Worm (Caenorhabditis elegans): ENCODE results near the gene T07F10.3.

Gene T07F10.3

ce11 chrV:12869948-12870347, at the start of gene T07F10.3:
Gene T07F10.3 (minus strand): TSS chrV:12870045.
- TF ChIP-seq ref-1 (GFP tag; conservative IDR thresholded peaks at IDR 0.05) (no peak), ztf-23 (GFP tag; IDR thresholded peaks at IDR 0.05) (peak; percentile 87), tab-1 (GFP tag; IDR thresholded peaks at IDR 0.05) (no peak), cog-1 (tag; optimal IDR thresholded peaks at IDR 0.05) (peak; percentile 77), T22C8.4 (GFP tag; IDR thresholded peaks at IDR 0.05) (peak; percentile 23; the same call in 1 of the 2 replicates), ztf-29 (GFP tag; IDR thresholded peaks at IDR 0.05) (no peak), flt-1 (GFP tag; IDR thresholded peaks at IDR 0.05) (peak; percentile 85), klf-2 (GFP tag; conservative IDR thresholded peaks at IDR 0.05) (peak; percentile 67; the same call in 1 of the 2 replicates), med-1 (GFP tag; optimal IDR thresholded peaks at IDR 0.05; ENCODE audit: insufficient read depth) (no peak)

- no peak for TF ChIP-seq klf-2 (GFP tag; conservative IDR thresholded peaks at IDR 0.05)
- TF ChIP-seq ref-1 (GFP tag; conservative IDR thresholded peaks at IDR 0.05), result no peak
- TF ChIP-seq ztf-23 (GFP tag; IDR thresholded peaks at IDR 0.05), result no peak
- no peak for TF ChIP-seq cog-1 (tag; optimal IDR thresholded peaks at IDR 0.05)
- no peak for TF ChIP-seq tab-1 (GFP tag; IDR thresholded peaks at IDR 0.05)
- no peak for TF ChIP-seq flt-1 (GFP tag; IDR thresholded peaks at IDR 0.05)
- TF ChIP-seq ztf-29 (GFP tag; IDR thresholded peaks at IDR 0.05), result no peak
These were observed 39.8 kb upstream of the T07F10.3 start, which contains the start of gene nid-1 for ce11 chrV:12909544-12910157. Gene nid-1 (plus strand): TSS chrV:12910107.

ce11 chrV:12908614-12909013, 38.8 kb upstream of the T07F10.3 start:
- TF ChIP-seq cog-1 (tag; optimal IDR thresholded peaks at IDR 0.05) (no peak), flt-1 (GFP tag; IDR thresholded peaks at IDR 0.05) (no peak), ref-1 (GFP tag; conservative IDR thresholded peaks at IDR 0.05) (no peak), klf-2 (GFP tag; conservative IDR thresholded peaks at IDR 0.05) (no peak), ztf-29 (GFP tag; IDR thresholded peaks at IDR 0.05) (no peak), tab-1 (GFP tag; IDR thresholded peaks at IDR 0.05) (no peak), T22C8.4 (GFP tag; IDR thresholded peaks at IDR 0.05) (no peak), med-1 (GFP tag; optimal IDR thresholded peaks at IDR 0.05; ENCODE audit: insufficient read depth) (no peak), ztf-23 (GFP tag; IDR thresholded peaks at IDR 0.05) (no peak)

- no peak for TF ChIP-seq ztf-29 (GFP tag; IDR thresholded peaks at IDR 0.05)
These were observed 37.6 kb upstream of the T07F10.3 start for ce11 chrV:12907436-12907835.

- TF ChIP-seq T22C8.4 (GFP tag; IDR thresholded peaks at IDR 0.05) (no peak), tab-1 (GFP tag; IDR thresholded peaks at IDR 0.05) (no peak), ztf-23 (GFP tag; IDR thresholded peaks at IDR 0.05) (no peak), cog-1 (tag; optimal IDR thresholded peaks at IDR 0.05) (no peak), flt-1 (GFP tag; IDR thresholded peaks at IDR 0.05) (no peak), ref-1 (GFP tag; conservative IDR thresholded peaks at IDR 0.05) (no peak), med-1 (GFP tag; optimal IDR thresholded peaks at IDR 0.05; ENCODE audit: insufficient read depth) (no peak), klf-2 (GFP tag; conservative IDR thresholded peaks at IDR 0.05) (no peak), ztf-29 (GFP tag; IDR thresholded peaks at IDR 0.05) (no peak)
These were observed 36.9 kb upstream of the T07F10.3 start, which contains the start of gene ttr-29 for ce11 chrV:12906732-12907131. Gene ttr-29 (minus strand): TSS chrV:12906832.

ce11 chrV:12905074-12905473, 35.2 kb upstream of the T07F10.3 start, which contains the start of gene ttr-28:
Gene ttr-28 (minus strand): TSS chrV:12905174.
- TF ChIP-seq T22C8.4 (GFP tag; IDR thresholded peaks at IDR 0.05) (no peak), med-1 (GFP tag; optimal IDR thresholded peaks at IDR 0.05; ENCODE audit: insufficient read depth) (no peak), ztf-23 (GFP tag; IDR thresholded peaks at IDR 0.05) (no peak), klf-2 (GFP tag; conservative IDR thresholded peaks at IDR 0.05) (no peak), ref-1 (GFP tag; conservative IDR thresholded peaks at IDR 0.05) (no peak), cog-1 (tag; optimal IDR thresholded peaks at IDR 0.05) (no peak), tab-1 (GFP tag; IDR thresholded peaks at IDR 0.05) (no peak), flt-1 (GFP tag; IDR thresholded peaks at IDR 0.05) (no peak), ztf-29 (GFP tag; IDR thresholded peaks at IDR 0.05) (no peak)

ce11 chrV:12904054-12904453, 34.2 kb upstream of the T07F10.3 start, which contains the start of gene ttr-27:
Gene ttr-27 (minus strand): TSS chrV:12904098.
- TF ChIP-seq ztf-23 (GFP tag; IDR thresholded peaks at IDR 0.05), result no peak
- no peak for TF ChIP-seq klf-2 (GFP tag; conservative IDR thresholded peaks at IDR 0.05)
- TF ChIP-seq ztf-29 (GFP tag; IDR thresholded peaks at IDR 0.05), result no peak
- TF ChIP-seq cog-1 (tag; optimal IDR thresholded peaks at IDR 0.05), result no peak
- TF ChIP-seq T22C8.4 (GFP tag; IDR thresholded peaks at IDR 0.05), result no peak
- no peak for TF ChIP-seq med-1 (GFP tag; optimal IDR thresholded peaks at IDR 0.05; ENCODE audit: insufficient read depth)
- no peak for TF ChIP-seq ref-1 (GFP tag; conservative IDR thresholded peaks at IDR 0.05)
- TF ChIP-seq flt-1 (GFP tag; IDR thresholded peaks at IDR 0.05), result no peak
- no peak for TF ChIP-seq tab-1 (GFP tag; IDR thresholded peaks at IDR 0.05)

ce11 chrV:12901301-12901700, 31.5 kb upstream of the T07F10.3 start:
- TF ChIP-seq med-1 (GFP tag; optimal IDR thresholded peaks at IDR 0.05; ENCODE audit: insufficient read depth) (no peak), cog-1 (tag; optimal IDR thresholded peaks at IDR 0.05) (no peak), ref-1 (GFP tag; conservative IDR thresholded peaks at IDR 0.05) (no peak), ztf-29 (GFP tag; IDR thresholded peaks at IDR 0.05) (no peak), klf-2 (GFP tag; conservative IDR thresholded peaks at IDR 0.05) (no peak), T22C8.4 (GFP tag; IDR thresholded peaks at IDR 0.05) (no peak), flt-1 (GFP tag; IDR thresholded peaks at IDR 0.05) (no peak), tab-1 (GFP tag; IDR thresholded peaks at IDR 0.05) (no peak), ztf-23 (GFP tag; IDR thresholded peaks at IDR 0.05) (no peak)

- TF ChIP-seq T22C8.4 (GFP tag; IDR thresholded peaks at IDR 0.05) (no peak), ref-1 (GFP tag; conservative IDR thresholded peaks at IDR 0.05) (no peak), ztf-23 (GFP tag; IDR thresholded peaks at IDR 0.05) (no peak), med-1 (GFP tag; optimal IDR thresholded peaks at IDR 0.05; ENCODE audit: insufficient read depth) (no peak), ztf-29 (GFP tag; IDR thresholded peaks at IDR 0.05) (no peak), cog-1 (tag; optimal IDR thresholded peaks at IDR 0.05) (no peak), klf-2 (GFP tag; conservative IDR thresholded peaks at IDR 0.05) (no peak), tab-1 (GFP tag; IDR thresholded peaks at IDR 0.05) (no peak), flt-1 (GFP tag; IDR thresholded peaks at IDR 0.05) (no peak)
These were observed 28.9 kb upstream of the T07F10.3 start for ce11 chrV:12898583-12899232.
